Worm (Caenorhabditis elegans) whole organism, early embryonic: Measurements from ENCODE around the gene mak-1.

Source experiments
- F13C5.2 ChIP-seq: sonication (generic microtip); optimal IDR thresholded peaks from 2 replicates; lab custom pipeline; 2017; ENCODE audit warnings: mild to moderate bottlenecking, missing genetic modification characterization, inconsistent platforms, missing compliant biosample characterization
- aly-1 ChIP-seq: sonication (generic microtip); optimal IDR thresholded peaks from 2 replicates; lab custom pipeline; 2016; ENCODE audit warnings: missing genetic modification characterization, missing compliant biosample characterization
- ama-1 ChIP-seq: fragments of 150-350 bp; optimal IDR thresholded peaks from 2 replicates; lab custom pipeline; 2014
- ceh-13 ChIP-seq: fragments of 200-800 bp; sonication (Bioruptor generic); optimal IDR thresholded peaks from 2 replicates; lab custom pipeline; 2018; ENCODE audit warnings: mild to moderate bottlenecking, missing genetic modification characterization, missing compliant biosample characterization
- flt-1 ChIP-seq: fragments of 200-800 bp; sonication (Bioruptor generic); IDR thresholded peaks from 2 replicates; pipeline ENCODE4 v1.3.6; 2022; ENCODE audit warnings: missing genetic modification characterization, missing compliant biosample characterization
- hmbx-1 ChIP-seq: sonication (generic microtip); optimal IDR thresholded peaks from 2 replicates; lab custom pipeline; 2016; ENCODE audit warnings: mild to moderate bottlenecking, missing genetic modification characterization, missing compliant biosample characterization
- hmg-4 ChIP-seq: fragments of 200-800 bp; sonication (Bioruptor generic); optimal IDR thresholded peaks from 2 replicates; lab custom pipeline; 2018; ENCODE audit warnings: mild to moderate bottlenecking, missing genetic modification characterization, missing compliant biosample characterization
- scrt-1 ChIP-seq: fragments of 200-800 bp; sonication (Bioruptor generic); IDR thresholded peaks from 2 replicates; pipeline ENCODE4 v1.3.6; 2022; ENCODE audit warnings: missing genetic modification characterization, missing compliant biosample characterization

DNA sequence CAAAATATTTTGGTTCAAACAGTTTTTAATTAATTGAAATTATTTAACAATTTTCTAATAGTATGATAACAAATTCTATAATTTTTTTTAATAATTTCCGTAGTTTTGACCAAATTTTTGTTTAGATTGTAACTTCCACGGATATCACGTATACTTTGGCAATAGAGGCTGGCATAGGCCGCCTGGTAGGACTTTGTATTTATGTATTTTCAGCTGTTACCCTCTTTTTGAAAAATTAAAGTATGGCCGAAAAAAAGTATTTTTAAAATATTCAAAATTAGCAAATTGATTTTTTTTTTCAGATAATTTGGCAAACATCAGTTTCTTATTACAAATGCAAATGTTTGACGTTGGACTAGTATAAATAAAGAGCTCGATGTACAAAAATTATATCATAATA lies 22.6 kb downstream of the mak-1 start, which contains the start of the genes nsph-1.1 and K08F8.15:
- no peak for TF ChIP-seq ama-1 (lab: Kevin White, UChicago)
- TF ChIP-seq scrt-1 (GFP tag; lab: Robert Waterston, UW): no peak
- TF ChIP-seq ceh-13 (GFP tag; lab: Kevin White, UChicago): no peak
- TF ChIP-seq hmbx-1 (tag; lab: Kevin White, UChicago): no peak
- TF ChIP-seq aly-1 (tag; lab: Kevin White, UChicago): no peak
- TF ChIP-seq flt-1: no peak
- TF ChIP-seq F13C5.2 (tag; lab: Kevin White, UChicago): no peak
- no peak for TF ChIP-seq hmg-4 (GFP tag; lab: Kevin White, UChicago)
